Worm (Caenorhabditis elegans): Measurements from ENCODE around the gene Y2H9A.6.

Y2H9A.6 gene

DNA sequence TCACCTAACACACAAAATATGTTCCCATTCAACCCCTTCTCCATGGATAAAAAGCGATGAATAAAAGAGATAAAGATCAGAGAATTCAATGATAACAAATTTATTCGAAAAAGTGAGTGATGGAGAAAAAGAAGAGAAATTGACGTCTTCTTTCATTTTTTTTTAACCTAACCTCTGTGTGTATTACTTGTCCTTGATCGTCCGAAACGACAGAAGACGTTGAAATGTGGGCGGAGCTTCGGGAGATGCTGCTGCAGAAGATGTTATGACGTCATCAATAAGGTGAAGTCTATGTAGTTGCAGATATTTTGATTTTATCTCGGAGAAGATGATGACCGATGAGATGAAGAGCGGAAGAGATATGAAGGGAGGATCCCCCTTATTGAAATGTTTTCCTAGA, 46.2 kb downstream of the Y2H9A.6 start, which contains the start of gene T10G3.3:
T10G3.3 (minus strand) TSS at position 370 of the 400 bp plus-strand sequence.
- TF ChIP-seq F13C5.2 (tag; optimal IDR thresholded peaks at IDR 0.05) (no peak), tbx-37 (GFP tag; conservative IDR thresholded peaks at IDR 0.05) (no peak), tra-4 (tag; optimal IDR thresholded peaks at IDR 0.05) (no peak), ceh-13 (GFP tag; optimal IDR thresholded peaks at IDR 0.05) (no peak), hnd-1 (tag; optimal IDR thresholded peaks at IDR 0.05) (no peak), aly-1 (tag; optimal IDR thresholded peaks at IDR 0.05) (no peak), hmg-4 (GFP tag; optimal IDR thresholded peaks at IDR 0.05) (no peak), scrt-1 (GFP tag; IDR thresholded peaks at IDR 0.05) (no peak)

All from whole organism, early embryonic.